Fruit fly (Drosophila melanogaster) whole organism, adult: ENCODE results near the gene Sfp93F.

Experiments
- CG14711 ChIP-seq: fragments of 200-800 bp; sonication (Bioruptor generic); optimal IDR thresholded peaks from 2 replicates; lab custom pipeline; 2018; ENCODE audit warnings: missing biosample characterization, mild to moderate bottlenecking, missing genetic modification characterization, moderate library complexity
- Clk ChIP-seq: fragments of 200-800 bp; sonication (Bioruptor generic); optimal IDR thresholded peaks from 2 replicates; lab custom pipeline; 2017; ENCODE audit warnings: missing biosample characterization, missing genetic modification characterization

- TF ChIP-seq CG14711 (tag; lab: Kevin White, UChicago) (no peak), Clk (GFP tag; lab: Kevin White, UChicago) (no peak)
Observed at dm6 chr3R:21719420-21719933, 16.6 kb downstream of the Sfp93F start, which contains the start of gene CG31176.
